Worm (Caenorhabditis elegans) whole organism, L3 larva: ENCODE measurements around the gene mrps-22.

Experiments used
- R02D3.7 ChIP-seq: fragments of 150-350 bp; optimal IDR thresholded peaks from 2 replicates; lab custom pipeline; 2014; ENCODE audit warnings: missing biosample characterization, missing genetic modification characterization
- aly-2 ChIP-seq: fragments of 150-350 bp; optimal IDR thresholded peaks from 2 replicates; lab custom pipeline; 2014; ENCODE audit warnings: missing biosample characterization, missing genetic modification characterization
- ama-1 ChIP-seq: fragments of 150-350 bp; optimal IDR thresholded peaks from 2 replicates; lab custom pipeline; 2018
- ceh-16 ChIP-seq: sonication (generic microtip); optimal IDR thresholded peaks from 2 replicates; lab custom pipeline; 2017; ENCODE audit warnings: missing biosample characterization, missing genetic modification characterization
- ceh-28 ChIP-seq: fragments of 150-350 bp; optimal IDR thresholded peaks from 2 replicates; lab custom pipeline; 2014; ENCODE audit warnings: missing biosample characterization, missing genetic modification reagents, missing genetic modification characterization
- ceh-82 ChIP-seq: fragments of 150-350 bp; optimal IDR thresholded peaks from 2 replicates; lab custom pipeline; 2014; ENCODE audit warnings: missing biosample characterization, missing genetic modification characterization
- ceh-9 ChIP-seq: sonication (generic microtip); optimal IDR thresholded peaks from 2 replicates; lab custom pipeline; 2018; ENCODE audit warnings: missing biosample characterization, missing genetic modification characterization
- daf-12 ChIP-seq: fragments of 150-350 bp; optimal IDR thresholded peaks from 2 replicates; lab custom pipeline; 2014; ENCODE audit warnings: missing biosample characterization, missing genetic modification reagents, missing genetic modification characterization
- egl-27 ChIP-seq: sonication (generic microtip); optimal IDR thresholded peaks from 4 replicates; lab custom pipeline; 2017; ENCODE audit warnings: missing biosample characterization, missing genetic modification reagents, missing genetic modification characterization
- elt-1 ChIP-seq: fragments of 150-350 bp; optimal IDR thresholded peaks from 2 replicates; lab custom pipeline; 2014; ENCODE audit warnings: missing biosample characterization, missing genetic modification characterization
- elt-2 ChIP-seq: sonication (generic microtip); optimal IDR thresholded peaks from 2 replicates; lab custom pipeline; 2016; ENCODE audit warnings: missing genetic modification reagents, mild to moderate bottlenecking, missing genetic modification characterization, missing compliant biosample characterization
- elt-3 ChIP-seq, 3 experiments: fragments of 150-350 bp in 1 of 3; sonication (generic microtip) in 2 of 3; optimal IDR thresholded peaks; 2 replicates in 2 of 3; 4 replicates in 1 of 3; lab custom pipeline; 2014 to 2017; ENCODE audit warnings: missing biosample characterization in 3 of 3, missing genetic modification characterization in 3 of 3
- eor-1 ChIP-seq, 2 experiments: fragments of 150-350 bp; optimal IDR thresholded peaks; 2 replicates each; lab custom pipeline; 2014 to 2018; ENCODE audit warnings: missing biosample characterization in 2 of 2, missing genetic modification characterization in 2 of 2
- fkh-10 ChIP-seq: sonication (generic microtip); optimal IDR thresholded peaks from 2 replicates; lab custom pipeline; 2017; ENCODE audit warnings: missing biosample characterization, missing genetic modification reagents, missing genetic modification characterization
- fkh-2 ChIP-seq: fragments of 150-350 bp; optimal IDR thresholded peaks from 2 replicates; lab custom pipeline; 2014; ENCODE audit warnings: missing biosample characterization, missing genetic modification reagents, missing genetic modification characterization
- fos-1 ChIP-seq: fragments of 150-350 bp; optimal IDR thresholded peaks from 2 replicates; lab custom pipeline; 2014; ENCODE audit warnings: missing biosample characterization, missing genetic modification characterization
- hmg-11 ChIP-seq: sonication (generic microtip); optimal IDR thresholded peaks from 2 replicates; lab custom pipeline; 2016; ENCODE audit warnings: missing genetic modification characterization, missing compliant biosample characterization
- lin-39 ChIP-seq: fragments of 150-350 bp; optimal IDR thresholded peaks from 2 replicates; lab custom pipeline; 2018; ENCODE audit warnings: missing biosample characterization, missing genetic modification reagents, missing genetic modification characterization
- lsy-12 ChIP-seq: sonication (generic microtip); optimal IDR thresholded peaks from 2 replicates; lab custom pipeline; 2016; ENCODE audit warnings: mild to moderate bottlenecking, missing genetic modification characterization, missing compliant biosample characterization
- mml-1 ChIP-seq: fragments of 150-350 bp; sonication (generic microtip); optimal IDR thresholded peaks from 3 replicates; lab custom pipeline; 2014; ENCODE audit warnings: missing biosample characterization, missing genetic modification characterization
- nfya-1 ChIP-seq: sonication (generic microtip); optimal IDR thresholded peaks from 2 replicates; lab custom pipeline; 2017; ENCODE audit warnings: missing genetic modification characterization, mild to moderate bottlenecking, missing compliant biosample characterization, antibody characterized with exemption, moderate library complexity; ENCODE audit not compliant: insufficient read depth
- nhr-11 ChIP-seq: fragments of 150-350 bp; optimal IDR thresholded peaks from 2 replicates; lab custom pipeline; 2014; ENCODE audit warnings: missing biosample characterization, missing genetic modification characterization
- nhr-12 ChIP-seq: fragments of 150-350 bp; optimal IDR thresholded peaks from 2 replicates; lab custom pipeline; 2014; ENCODE audit warnings: missing biosample characterization, missing genetic modification characterization
- nhr-23 ChIP-seq: fragments of 150-350 bp; optimal IDR thresholded peaks from 2 replicates; lab custom pipeline; 2014; ENCODE audit warnings: missing biosample characterization, missing genetic modification reagents, missing genetic modification characterization
- nhr-237 ChIP-seq: fragments of 150-350 bp; optimal IDR thresholded peaks from 2 replicates; lab custom pipeline; 2014; ENCODE audit warnings: missing biosample characterization, missing genetic modification characterization
- nhr-25 ChIP-seq: sonication (generic microtip); optimal IDR thresholded peaks from 2 replicates; lab custom pipeline; 2017; ENCODE audit warnings: missing biosample characterization, missing genetic modification characterization
- nhr-28 ChIP-seq: fragments of 150-350 bp; optimal IDR thresholded peaks from 2 replicates; lab custom pipeline; 2014; ENCODE audit warnings: missing biosample characterization, missing genetic modification characterization
- nhr-67 ChIP-seq: fragments of 150-350 bp; optimal IDR thresholded peaks from 2 replicates; lab custom pipeline; 2014; ENCODE audit warnings: missing biosample characterization, missing genetic modification characterization
- nhr-76 ChIP-seq: fragments of 150-350 bp; sonication (generic microtip); optimal IDR thresholded peaks from 5 replicates; lab custom pipeline; 2014; ENCODE audit warnings: missing biosample characterization, missing genetic modification characterization
- pha-4 ChIP-seq: fragments of 150-350 bp; optimal IDR thresholded peaks from 2 replicates; lab custom pipeline; 2014; ENCODE audit warnings: missing biosample characterization, missing genetic modification reagents, missing genetic modification characterization
- pqm-1 ChIP-seq: fragments of 150-350 bp; optimal IDR thresholded peaks from 2 replicates; lab custom pipeline; 2017; ENCODE audit warnings: missing biosample characterization, missing genetic modification characterization, inconsistent platforms
- sea-2 ChIP-seq: fragments of 150-350 bp; sonication (generic microtip); optimal IDR thresholded peaks from 4 replicates; lab custom pipeline; 2014; ENCODE audit warnings: missing biosample characterization, missing genetic modification reagents, missing genetic modification characterization
- snpc-4 ChIP-seq: fragments of 150-350 bp; optimal IDR thresholded peaks from 2 replicates; lab custom pipeline; 2014; ENCODE audit warnings: missing biosample characterization, missing genetic modification characterization
- tbx-2 ChIP-seq: sonication (generic microtip); optimal IDR thresholded peaks from 2 replicates; lab custom pipeline; 2016; ENCODE audit warnings: mild to moderate bottlenecking, missing genetic modification characterization, missing compliant biosample characterization
- unc-39 ChIP-seq: sonication (generic microtip); optimal IDR thresholded peaks from 4 replicates; lab custom pipeline; 2017; ENCODE audit warnings: missing biosample characterization, missing genetic modification characterization
- ztf-11 ChIP-seq: fragments of 150-350 bp; optimal IDR thresholded peaks from 2 replicates; lab custom pipeline; 2014; ENCODE audit warnings: missing biosample characterization, missing genetic modification characterization
- ztf-4 ChIP-seq: fragments of 150-350 bp; optimal IDR thresholded peaks from 2 replicates; lab custom pipeline; 2014; ENCODE audit warnings: missing biosample characterization, missing genetic modification characterization

Gene mrps-22

ce11 chrII:10596462-10596861, 14.0 kb downstream of the mrps-22 start, which contains the start of gene C14A4.7:
C14A4.7 (minus strand) TSS chrII:10596562.
- no peak for TF ChIP-seq elt-3 (tag; optimal IDR thresholded peaks at IDR 0.05; lab: Kevin White, UChicago)
- TF ChIP-seq nhr-23 (tag; lab: Kevin White, UChicago): no peak
- peak; percentile 16 for TF ChIP-seq elt-2 (tag; lab: Kevin White, UChicago)

ce11 chrII:10598039-10598438, 15.6 kb downstream of the mrps-22 start, which contains the start of gene C14A4.8:
C14A4.8 (minus strand) TSS chrII:10598139.
- TF ChIP-seq eor-1 (tag; optimal IDR thresholded peaks at IDR 0.05; lab: Kevin White, UChicago): no peak
- no peak for TF ChIP-seq elt-3 (tag; optimal IDR thresholded peaks at IDR 0.05; lab: Kevin White, UChicago)
- TF ChIP-seq nhr-23 (tag; lab: Kevin White, UChicago): no peak
- TF ChIP-seq nhr-25: no peak
- TF ChIP-seq elt-1: no peak
- TF ChIP-seq ceh-9: no peak
- TF ChIP-seq pha-4 (tag; lab: Kevin White, UChicago): no peak

ce11 chrII:10598970-10599369, 16.6 kb downstream of the mrps-22 start, which contains the start of gene C14A4.9:
C14A4.9 (plus strand) TSS chrII:10599337.
- TF ChIP-seq sea-2 (no peak), daf-12 (tag; lab: Kevin White, UChicago) (no peak), lin-39 (tag; lab: Kevin White, UChicago) (no peak), nhr-67 (tag; lab: Kevin White, UChicago) (no peak), ceh-9 (no peak), nhr-23 (tag; lab: Kevin White, UChicago) (peak; percentile 17), elt-3 (tag; optimal IDR thresholded peaks at IDR 0.05; lab: Kevin White, UChicago) (peak; percentile 11 to 84 (median 62)), fos-1 (tag; lab: Kevin White, UChicago) (no peak), pha-4 (tag; lab: Kevin White, UChicago) (no peak), nfya-1 (tag; lab: Kevin White, UChicago) (no peak), ceh-16 (tag; lab: Kevin White, UChicago) (no peak), fkh-10 (no peak)

- TF ChIP-seq egl-27 (tag; lab: Kevin White, UChicago) (no peak), elt-2 (tag; lab: Kevin White, UChicago) (no peak), ama-1 (no peak), nhr-76 (tag; lab: Kevin White, UChicago) (no peak), aly-2 (tag; lab: Kevin White, UChicago) (no peak), sea-2 (no peak), pqm-1 (no peak), fkh-2 (no peak)
These were observed 19.8 kb downstream of the mrps-22 start, which contains the start of gene srv-2 for ce11 chrII:10602184-10602583. srv-2 (minus strand) TSS chrII:10602284.

ce11 chrII:10603560-10603959, 21.1 kb downstream of the mrps-22 start:
- peak; percentile 81 for TF ChIP-seq nfya-1 (tag; lab: Kevin White, UChicago)
- TF ChIP-seq pqm-1: no peak

ce11 chrII:10605512-10605911, 23.1 kb downstream of the mrps-22 start, which contains the start of gene taf-13:
taf-13 (minus strand) TSS chrII:10605612.
- TF ChIP-seq ama-1 (no peak), R02D3.7 (tag; lab: Kevin White, UChicago) (no peak), nhr-67 (tag; lab: Kevin White, UChicago) (no peak), nfya-1 (tag; lab: Kevin White, UChicago) (no peak), ceh-28 (tag; lab: Kevin White, UChicago) (no peak), eor-1 (tag; optimal IDR thresholded peaks at IDR 0.05; lab: Kevin White, UChicago) (no peak), daf-12 (tag; lab: Kevin White, UChicago) (no peak), ceh-82 (tag; lab: Kevin White, UChicago) (no peak), nhr-12 (no peak), nhr-11 (no peak), snpc-4 (no peak)

ce11 chrII:10607238-10607961, 25.0 kb downstream of the mrps-22 start, which contains the start of gene ccm-3:
ccm-3 (minus strand) TSS chrII:10607275.
- TF ChIP-seq unc-39 (tag; lab: Kevin White, UChicago) (no peak), nhr-25 (no peak), elt-1 (no peak), ceh-82 (tag; lab: Kevin White, UChicago) (no peak), fos-1 (tag; lab: Kevin White, UChicago) (no peak), ceh-28 (tag; lab: Kevin White, UChicago) (no peak), tbx-2 (tag; lab: Kevin White, UChicago) (no peak), ztf-4 (tag; lab: Kevin White, UChicago) (no peak), nhr-67 (tag; lab: Kevin White, UChicago) (no peak), nhr-23 (tag; lab: Kevin White, UChicago) (peak; percentile 5), lsy-12 (tag; lab: Kevin White, UChicago) (no peak), nhr-237 (tag; lab: Kevin White, UChicago) (no peak), nfya-1 (tag; lab: Kevin White, UChicago) (peak; percentile 31), daf-12 (tag; lab: Kevin White, UChicago) (no peak), ztf-11 (tag; lab: Kevin White, UChicago) (no peak), mml-1 (tag; lab: Kevin White, UChicago) (no peak), aly-2 (tag; lab: Kevin White, UChicago) (no peak), pha-4 (tag; lab: Kevin White, UChicago) (peak; percentile 80), fkh-2 (no peak), eor-1 (tag; optimal IDR thresholded peaks at IDR 0.05; lab: Kevin White, UChicago) (no peak), nhr-28 (no peak), hmg-11 (tag; lab: Kevin White, UChicago) (peak; percentile 1), elt-2 (tag; lab: Kevin White, UChicago) (peak; percentile 43)
